Fruit fly (Drosophila melanogaster): Measurements from ENCODE around the gene Ddrgk1.

- no peak for TF ChIP-seq Myc (optimal IDR thresholded peaks at IDR 0.05)
- no peak for TF ChIP-seq insv (optimal IDR thresholded peaks at IDR 0.05)
- no peak for TF ChIP-seq ttk (optimal IDR thresholded peaks at IDR 0.05)
- TF ChIP-seq psq (optimal IDR thresholded peaks at IDR 0.05) = no peak
- TF ChIP-seq h (optimal IDR thresholded peaks at IDR 0.05) = no peak
- TF ChIP-seq Sin3A (optimal IDR thresholded peaks at IDR 0.05) = no peak
Observed at dm6 chr3R:21206802-21207238, 8.1 kb upstream of the Ddrgk1 start.

Measured in Kc167 (cell line).